Worm (Caenorhabditis elegans): ENCODE results near the gene mrp-6.

DNA sequence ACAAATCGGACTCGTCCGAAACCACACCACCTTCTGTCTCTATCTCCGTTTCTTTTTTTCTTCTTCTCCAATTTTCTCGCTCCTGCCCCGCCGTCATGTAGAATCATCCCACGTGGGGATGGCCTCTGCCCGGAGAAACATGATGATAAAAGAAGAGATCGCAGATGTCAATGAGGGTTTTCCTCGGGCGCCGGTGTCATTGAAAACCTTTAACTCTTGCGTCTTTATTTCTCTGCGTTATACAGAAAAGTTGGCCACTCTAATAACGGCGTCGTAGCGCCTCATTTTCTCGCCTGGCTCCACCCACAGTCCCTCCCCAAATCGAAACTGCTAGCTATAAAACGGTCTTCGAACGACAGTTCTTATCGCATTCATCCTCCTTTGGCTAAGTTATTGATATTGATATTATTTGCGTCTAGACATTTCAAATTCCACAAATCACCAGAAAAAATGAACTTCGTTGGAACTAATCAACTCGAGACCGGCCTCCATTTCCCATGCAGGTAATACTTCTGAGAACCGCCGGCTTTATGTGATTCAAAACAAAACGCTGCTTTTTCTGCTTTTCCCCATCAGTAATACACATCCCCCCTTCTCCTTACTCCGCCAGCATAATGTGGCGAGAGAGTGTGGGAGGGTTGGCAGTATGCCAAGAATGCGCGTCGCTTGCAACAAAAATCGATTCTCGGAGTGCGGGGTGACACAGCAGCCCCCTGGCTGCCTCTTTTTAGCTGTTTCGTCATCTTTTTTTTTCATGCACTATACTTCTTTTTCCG is 41.3 kb downstream of the mrp-6 start:
- no peak for TF ChIP-seq mab-5 (tag; optimal IDR thresholded peaks at IDR 0.05)
- TF ChIP-seq blmp-1 (tag; optimal IDR thresholded peaks at IDR 0.05), result no peak
- TF ChIP-seq snpc-4 (tag; optimal IDR thresholded peaks at IDR 0.05), result no peak
- TF ChIP-seq nhr-76 (tag; optimal IDR thresholded peaks at IDR 0.05), result no peak
